Fruit fly (Drosophila melanogaster): ENCODE measurements around the gene eIF4E1.
A peak's percentile ranks its signal among the peaks of the same experiment; 100 is the strongest.

Gene eIF4E1

dm6 chr3L:9383345-9384075 lies 18.8 kb downstream of the eIF4E1 start, which contains the start of gene Hsp27 (continued):
- TF ChIP-seq lov (optimal IDR thresholded peaks at IDR 0.05) = no peak
- peak; percentile 98 for TF ChIP-seq lov (GFP tag; IDR thresholded peaks at IDR 0.05)
- TF ChIP-seq Chrac-16 (GFP tag; optimal IDR thresholded peaks at IDR 0.05) = peak; percentile 98
- peak; percentile 84 for TF ChIP-seq CG4328 (GFP tag; optimal IDR thresholded peaks at IDR 0.05)
- peak; percentile 97 for TF ChIP-seq CG16815 (GFP tag; optimal IDR thresholded peaks at IDR 0.05)
- peak; percentile 81 for TF ChIP-seq ftz-f1 (GFP tag; optimal IDR thresholded peaks at IDR 0.05)
- TF ChIP-seq kay (GFP tag; optimal IDR thresholded peaks at IDR 0.05) = peak; percentile 97
- TF ChIP-seq ranshi (GFP tag; IDR thresholded peaks at IDR 0.05) = peak; percentile 99
- peak; percentile 96 for TF ChIP-seq ro (GFP tag; IDR thresholded peaks at IDR 0.05)
- peak; percentile 79 for TF ChIP-seq CG12744 (GFP tag; optimal IDR thresholded peaks at IDR 0.05)
- TF ChIP-seq oc (tag; optimal IDR thresholded peaks at IDR 0.05) = peak; percentile 99
- peak; percentile 84 for TF ChIP-seq pho (GFP tag; optimal IDR thresholded peaks at IDR 0.05)
- TF ChIP-seq CG13296 (GFP tag; optimal IDR thresholded peaks at IDR 0.05) = peak; percentile 95
- peak; percentile 98 for TF ChIP-seq nom (GFP tag; optimal IDR thresholded peaks at IDR 0.05)
- peak; percentile 93 for TF ChIP-seq CG13894 (tag; optimal IDR thresholded peaks at IDR 0.05)
- peak; percentile 65 for TF ChIP-seq en (GFP tag; optimal IDR thresholded peaks at IDR 0.05)
- peak; percentile 98 for TF ChIP-seq chm (GFP tag; IDR thresholded peaks at IDR 0.05)
- TF ChIP-seq CG9727 (GFP tag; optimal IDR thresholded peaks at IDR 0.05) = peak; percentile 96
- no peak for TF ChIP-seq Lpt (GFP tag; optimal IDR thresholded peaks at IDR 0.05)
- peak; percentile 97 for TF ChIP-seq Gsc (GFP tag; IDR thresholded peaks at IDR 0.05)
- TF ChIP-seq Dad (GFP tag; optimal IDR thresholded peaks at IDR 0.05) = peak; percentile 96
- TF ChIP-seq CG17829 (tag; optimal IDR thresholded peaks at IDR 0.05) = peak; percentile 98
- peak; percentile 55 for TF ChIP-seq CG9876 (GFP tag; optimal IDR thresholded peaks at IDR 0.05)
- peak; percentile 96 for TF ChIP-seq CG9817 (tag; optimal IDR thresholded peaks at IDR 0.05)
- TF ChIP-seq Ptx1 (GFP tag; IDR thresholded peaks at IDR 0.05) = peak; percentile 99
- TF ChIP-seq z (GFP tag; IDR thresholded peaks at IDR 0.05) = peak; percentile 78; the same call in 2 of the 3 replicates
- TF ChIP-seq CG1024 (GFP tag; IDR thresholded peaks at IDR 0.05) = peak; percentile 94
- peak; percentile 91 for TF ChIP-seq maf-S (GFP tag; optimal IDR thresholded peaks at IDR 0.05)
- TF ChIP-seq abd-A (tag; optimal IDR thresholded peaks at IDR 0.05) = peak; percentile 64
- peak; percentile 94 for TF ChIP-seq pum (GFP tag; optimal IDR thresholded peaks at IDR 0.05)
- TF ChIP-seq ttk (GFP tag; IDR thresholded peaks at IDR 0.05) = peak; percentile 98
- TF ChIP-seq CG31365 (tag; optimal IDR thresholded peaks at IDR 0.05) = peak; percentile 89
- TF ChIP-seq gcm (GFP tag; optimal IDR thresholded peaks at IDR 0.05) = peak; percentile 97
- TF ChIP-seq scrt (GFP tag; optimal IDR thresholded peaks at IDR 0.05) = peak; percentile 95
- no peak for TF ChIP-seq zf30C (GFP tag; optimal IDR thresholded peaks at IDR 0.05)
- peak; percentile 94 for TF ChIP-seq onecut (GFP tag; IDR thresholded peaks at IDR 0.05)
- TF ChIP-seq Lim3 (GFP tag; IDR thresholded peaks at IDR 0.05) = peak; percentile 95
- TF ChIP-seq Tbp (GFP tag; optimal IDR thresholded peaks at IDR 0.05) = no peak
- TF ChIP-seq bowl (GFP tag; IDR thresholded peaks at IDR 0.05) = peak; percentile 92
- TF ChIP-seq sna (GFP tag; IDR thresholded peaks at IDR 0.05; ENCODE audit: partially characterized antibody) = no peak
- peak; percentile 92 for TF ChIP-seq CG17186 (GFP tag; optimal IDR thresholded peaks at IDR 0.05)
- no peak for TF ChIP-seq mld (GFP tag; IDR thresholded peaks at IDR 0.05; ENCODE audit: partially characterized antibody)
- peak; percentile 86 for TF ChIP-seq HLH54F (GFP tag; optimal IDR thresholded peaks at IDR 0.05)
- TF ChIP-seq tll (GFP tag; optimal IDR thresholded peaks at IDR 0.05) = peak in 1 of 2 experiments; percentile 50
- TF ChIP-seq ase (GFP tag; IDR thresholded peaks at IDR 0.05) = peak; percentile 98
- peak; percentile 99 for TF ChIP-seq unpg (GFP tag; optimal IDR thresholded peaks at IDR 0.05)
- TF ChIP-seq usp (GFP tag; optimal IDR thresholded peaks at IDR 0.05) = no peak
- TF ChIP-seq gce (GFP tag; IDR thresholded peaks at IDR 0.05) = peak; percentile 98
- TF ChIP-seq CG7745 (tag; optimal IDR thresholded peaks at IDR 0.05) = peak; percentile 70
- peak; percentile 97 for TF ChIP-seq CG10366 (GFP tag; IDR thresholded peaks at IDR 0.05)
- TF ChIP-seq fru (optimal IDR thresholded peaks at IDR 0.05) = no peak
